Worm (Caenorhabditis elegans): ENCODE measurements around the gene rcs-1.

The rcs-1 gene

ce11 chrX:8796699-8797282, 31.5 kb downstream of the rcs-1 start, which contains the start of gene R04E5.7 (continued):
- TF ChIP-seq sma-9 (GFP tag; optimal IDR thresholded peaks at IDR 0.05) (peak; percentile 10), sma-9 (tag; optimal IDR thresholded peaks at IDR 0.05) (no peak), nhr-12 (tag; optimal IDR thresholded peaks at IDR 0.05) (no peak), unc-55 (GFP tag; optimal IDR thresholded peaks at IDR 0.05) (peak; percentile 39), nhr-6 (tag; optimal IDR thresholded peaks at IDR 0.05) (no peak), mdl-1 (tag; optimal IDR thresholded peaks at IDR 0.05) (peak in 1 of 2 experiments; percentile 17)

DNA sequence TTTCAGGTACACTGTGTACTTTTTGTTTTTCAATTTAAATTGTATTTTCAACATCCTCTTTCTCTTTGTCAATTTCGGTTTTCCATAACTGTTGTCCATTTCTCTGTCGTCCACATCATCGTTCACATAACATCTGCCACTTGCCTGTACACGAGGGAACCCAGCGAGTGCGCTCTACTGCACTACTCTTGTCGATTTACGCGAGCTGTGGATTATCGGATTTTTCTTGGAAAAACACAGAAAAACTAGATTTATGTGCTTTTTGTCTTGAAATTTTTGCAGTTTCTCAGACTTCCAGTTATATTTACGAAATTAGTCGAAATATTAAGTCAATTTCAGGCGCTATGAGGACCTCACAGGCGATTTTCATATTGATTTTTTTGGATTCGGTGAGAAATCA, 36.5 kb downstream of the rcs-1 start, which contains the start of gene chup-1:
TSS of gene chup-1 (plus strand) at position 340 of the 400 bp plus-strand sequence.
- peak; percentile 46 for TF ChIP-seq unc-55 (GFP tag; optimal IDR thresholded peaks at IDR 0.05)
- peak; percentile 61 for TF ChIP-seq R02D3.7 (tag; optimal IDR thresholded peaks at IDR 0.05)
- no peak for TF ChIP-seq ceh-82 (tag; optimal IDR thresholded peaks at IDR 0.05)
- peak; percentile 25 for TF ChIP-seq sma-3 (GFP tag; optimal IDR thresholded peaks at IDR 0.05)
- TF ChIP-seq nhr-129 (tag; optimal IDR thresholded peaks at IDR 0.05): peak; percentile 57
- no peak for TF ChIP-seq blmp-1 (tag; optimal IDR thresholded peaks at IDR 0.05; ENCODE audit: insufficient read depth)
- peak; percentile 24 for TF ChIP-seq C34F6.9 (tag; optimal IDR thresholded peaks at IDR 0.05)
- TF ChIP-seq fos-1 (tag; optimal IDR thresholded peaks at IDR 0.05): peak; percentile 30
- peak; percentile 26 for TF ChIP-seq nhr-21 (tag; optimal IDR thresholded peaks at IDR 0.05)
- peak in 1 of 2 experiments; percentile 49 for TF ChIP-seq lsy-2 (tag; optimal IDR thresholded peaks at IDR 0.05)

- TF ChIP-seq nhr-237 (tag; optimal IDR thresholded peaks at IDR 0.05) (no peak), gmeb-1 (tag; optimal IDR thresholded peaks at IDR 0.05) (no peak), lin-39 (tag; optimal IDR thresholded peaks at IDR 0.05) (no peak), alr-1 (tag; optimal IDR thresholded peaks at IDR 0.05) (no peak), ceh-82 (tag; optimal IDR thresholded peaks at IDR 0.05) (no peak)
These were observed 38.2 kb downstream of the rcs-1 start for ce11 chrX:8790093-8790492.

DNA sequence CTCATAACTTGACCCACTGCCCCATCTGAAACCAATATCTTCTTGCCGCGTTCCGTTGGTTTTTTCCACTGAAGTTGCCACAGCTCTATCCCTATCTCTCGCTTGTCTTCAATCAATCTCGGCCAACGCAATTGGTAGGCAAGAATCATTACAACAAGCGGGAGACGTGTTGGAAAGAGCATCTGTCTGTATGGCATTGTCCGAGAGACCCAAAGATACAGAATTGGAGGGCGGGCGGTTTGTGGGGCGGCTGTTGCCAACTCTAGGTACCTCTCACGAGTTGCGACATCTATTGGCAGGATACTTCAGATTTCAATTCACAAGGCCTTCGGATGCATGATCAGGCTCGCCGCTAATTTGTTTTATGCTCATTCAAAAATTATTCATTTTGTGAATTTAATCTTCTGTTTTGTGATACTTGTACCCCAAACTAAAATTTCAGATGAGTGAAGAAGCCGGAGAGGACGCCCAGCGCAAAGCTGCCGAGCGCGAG, 39.3 kb downstream of the rcs-1 start, which contains the start of gene unc-27:
TSS of gene unc-27 (plus strand) at position 443 of the 493 bp plus-strand sequence.
- peak; percentile 44 for TF ChIP-seq nhr-129 (tag; optimal IDR thresholded peaks at IDR 0.05)
- TF ChIP-seq fos-1 (tag; optimal IDR thresholded peaks at IDR 0.05): no peak
- TF ChIP-seq lin-11 (tag; optimal IDR thresholded peaks at IDR 0.05): no peak
- TF ChIP-seq unc-39 (tag; optimal IDR thresholded peaks at IDR 0.05): no peak
- no peak for TF ChIP-seq mbf-1 (tag; optimal IDR thresholded peaks at IDR 0.05)
- peak; percentile 59 for TF ChIP-seq F13H6.1 (tag; optimal IDR thresholded peaks at IDR 0.05)

ce11 chrX:8787689-8788222, 40.6 kb downstream of the rcs-1 start:
- TF ChIP-seq F13H6.1 (tag; optimal IDR thresholded peaks at IDR 0.05) (peak; percentile 25), sma-9 (GFP tag; optimal IDR thresholded peaks at IDR 0.05) (peak; percentile 28), sma-9 (tag; optimal IDR thresholded peaks at IDR 0.05) (no peak), nhr-129 (tag; optimal IDR thresholded peaks at IDR 0.05) (peak; percentile 39), nhr-12 (tag; optimal IDR thresholded peaks at IDR 0.05) (no peak), nhr-23 (tag; optimal IDR thresholded peaks at IDR 0.05) (no peak)

- peak in 1 of 2 experiments; percentile 19 for TF ChIP-seq lsy-2 (tag; optimal IDR thresholded peaks at IDR 0.05)
- peak; percentile 50 for TF ChIP-seq nhr-129 (tag; optimal IDR thresholded peaks at IDR 0.05)
- no peak for TF ChIP-seq sem-4 (tag; optimal IDR thresholded peaks at IDR 0.05)
- TF ChIP-seq F13H6.1 (tag; optimal IDR thresholded peaks at IDR 0.05): peak; percentile 37
- peak; percentile 57 for TF ChIP-seq sma-9 (GFP tag; optimal IDR thresholded peaks at IDR 0.05)
- no peak for TF ChIP-seq sma-9 (tag; optimal IDR thresholded peaks at IDR 0.05)
These were observed 41.7 kb downstream of the rcs-1 start for ce11 chrX:8786687-8787086.

DNA sequence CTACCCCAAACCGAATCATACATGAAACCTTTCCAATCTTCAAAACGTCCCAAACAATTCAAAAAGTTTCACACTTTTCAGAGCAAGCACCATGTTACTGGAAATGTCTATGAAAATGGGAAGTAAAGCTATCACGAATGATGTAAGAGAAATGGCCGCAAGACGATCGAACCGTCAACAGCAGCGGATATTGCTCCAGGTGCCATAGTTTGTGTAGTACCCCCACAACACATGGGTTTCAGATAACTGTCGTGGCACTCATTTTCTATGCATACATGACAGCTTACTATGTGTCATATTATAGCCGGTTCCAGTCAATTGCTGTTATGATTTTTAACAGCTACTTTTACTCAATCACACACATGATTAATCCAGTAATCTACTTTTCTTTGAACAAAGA, 44.1 kb downstream of the rcs-1 start, which contains the start of gene ZK721.3:
TSS of gene ZK721.3 (plus strand) at position 301 of the 400 bp plus-strand sequence.
- TF ChIP-seq ztf-4 (tag; optimal IDR thresholded peaks at IDR 0.05): no peak
- TF ChIP-seq dmd-4 (tag; optimal IDR thresholded peaks at IDR 0.05): no peak
- TF ChIP-seq elt-1 (tag; optimal IDR thresholded peaks at IDR 0.05): no peak
- TF ChIP-seq nhr-237 (tag; optimal IDR thresholded peaks at IDR 0.05): no peak
- no peak for TF ChIP-seq mdl-1 (tag; optimal IDR thresholded peaks at IDR 0.05)
- no peak for TF ChIP-seq alr-1 (tag; optimal IDR thresholded peaks at IDR 0.05)
- TF ChIP-seq nhr-25 (tag; optimal IDR thresholded peaks at IDR 0.05): no peak
- no peak for TF ChIP-seq ztf-11 (tag; optimal IDR thresholded peaks at IDR 0.05)
- TF ChIP-seq sma-3 (GFP tag; optimal IDR thresholded peaks at IDR 0.05): no peak
- no peak for TF ChIP-seq unc-39 (tag; optimal IDR thresholded peaks at IDR 0.05)
- no peak for TF ChIP-seq ZK546.5 (tag; optimal IDR thresholded peaks at IDR 0.05)
- TF ChIP-seq R02D3.7 (tag; optimal IDR thresholded peaks at IDR 0.05): no peak
- no peak for TF ChIP-seq snpc-4 (tag; optimal IDR thresholded peaks at IDR 0.05)
